Fruit fly (Drosophila melanogaster) whole organism, embryonic: ENCODE results near the gene CG44437.

Source experiments
- CG10979 ChIP-seq: fragments of 200-800 bp; sonication (Bioruptor generic); optimal IDR thresholded peaks from 2 replicates; lab custom pipeline; 2018; ENCODE audit warnings: missing biosample characterization, mild to moderate bottlenecking, missing genetic modification characterization, moderate library complexity
- CG11723 ChIP-seq: fragments of 200-800 bp; sonication (Bioruptor generic); optimal IDR thresholded peaks from 2 replicates; lab custom pipeline; 2017; ENCODE audit warnings: missing biosample characterization, mild to moderate bottlenecking, missing genetic modification characterization
- CG12071 ChIP-seq: fragments of 200-800 bp; sonication (Bioruptor generic); optimal IDR thresholded peaks from 3 replicates; lab custom pipeline; 2018; ENCODE audit warnings: missing biosample characterization, mild to moderate bottlenecking, missing genetic modification characterization
- CG15269 ChIP-seq: fragments of 200-800 bp; sonication (Bioruptor generic); optimal IDR thresholded peaks from 2 replicates; lab custom pipeline; 2018; ENCODE audit warnings: missing biosample characterization, mild to moderate bottlenecking, missing genetic modification characterization, moderate library complexity
- CG15479 ChIP-seq: fragments of 200-800 bp; sonication (Bioruptor generic); optimal IDR thresholded peaks from 3 replicates; lab custom pipeline; 2019; ENCODE audit warnings: missing biosample characterization, mild to moderate bottlenecking, missing genetic modification characterization, moderate library complexity
- CG2199 ChIP-seq: fragments of 200-800 bp; sonication (Bioruptor generic); IDR thresholded peaks from 3 replicates; pipeline ENCODE4 v1.3.6; 2022; ENCODE audit warnings: missing biosample characterization, missing genetic modification characterization
- CG3065 ChIP-seq: fragments of 200-800 bp; sonication (Bioruptor generic); optimal IDR thresholded peaks from 2 replicates; lab custom pipeline; 2016; ENCODE audit warnings: missing biosample characterization, missing genetic modification characterization
- CG32532 ChIP-seq: fragments of 200-800 bp; sonication (Bioruptor generic); IDR thresholded peaks from 2 replicates; pipeline ENCODE4 v1.3.6; 2022; ENCODE audit warnings: missing biosample characterization, missing genetic modification characterization
- CG3726 ChIP-seq: fragments of 200-800 bp; sonication (Bioruptor generic); IDR thresholded peaks from 3 replicates; pipeline ENCODE4, ENCODE4 v1.3.6; 2022; ENCODE audit warnings: missing biosample characterization, missing genetic modification characterization
- CG3995 ChIP-seq: fragments of 200-800 bp; sonication (Bioruptor generic); optimal IDR thresholded peaks from 3 replicates; lab custom pipeline; 2016; ENCODE audit warnings: missing biosample characterization, missing genetic modification characterization
- CG4360 ChIP-seq: fragments of 200-800 bp; sonication (Bioruptor generic); IDR thresholded peaks from 2 replicates; pipeline ENCODE4 v1.3.6; 2022; ENCODE audit warnings: missing biosample characterization, missing genetic modification characterization
- CG7372 ChIP-seq: fragments of 200-800 bp; sonication (Bioruptor generic); IDR thresholded peaks from 2 replicates; pipeline ENCODE4 v1.3.6; 2022; ENCODE audit warnings: missing biosample characterization, missing genetic modification characterization
- CG9932 ChIP-seq: fragments of 200-800 bp; sonication (Bioruptor generic); IDR thresholded peaks from 2 replicates; pipeline ENCODE4 v1.3.6; 2022; ENCODE audit warnings: missing biosample characterization, missing genetic modification characterization
- Doc2 ChIP-seq: fragments of 200-800 bp; sonication (Bioruptor generic); IDR thresholded peaks from 2 replicates; pipeline ENCODE4 v1.3.6; 2022; ENCODE audit warnings: missing biosample characterization, missing genetic modification characterization
- GATAe ChIP-seq: fragments of 200-800 bp; sonication (Bioruptor generic); conservative IDR thresholded peaks from 2 replicates; pipeline ENCODE4 v1.3.6; 2022; ENCODE audit warnings: missing biosample characterization, missing genetic modification characterization
- H2.0 ChIP-seq: fragments of 200-800 bp; sonication (Bioruptor generic); IDR thresholded peaks from 2 replicates; pipeline ENCODE4 v1.3.6; 2022; ENCODE audit warnings: missing biosample characterization, missing genetic modification characterization
- HHEX ChIP-seq: fragments of 200-800 bp; sonication (Bioruptor generic); optimal IDR thresholded peaks from 3 replicates; lab custom pipeline; 2017; ENCODE audit warnings: missing biosample characterization, mild to moderate bottlenecking, missing genetic modification characterization, missing genetic modification reagents
- Hand ChIP-seq: fragments of 200-800 bp; sonication (Bioruptor generic); optimal IDR thresholded peaks from 2 replicates; lab custom pipeline; 2017; ENCODE audit warnings: mild to moderate bottlenecking, missing biosample characterization, missing genetic modification reagents, missing genetic modification characterization
- Hr78 ChIP-seq, 2 experiments: fragments of 200-800 bp in 1 of 2; fragments of >200 bp in 1 of 2; sonication (Bioruptor generic) in 1 of 2; optimal IDR thresholded peaks; 2 replicates each; lab custom pipeline; 2017 to 2019; ENCODE audit warnings: missing biosample characterization in 2 of 2, missing genetic modification characterization in 2 of 2, mild to moderate bottlenecking in 1 of 2, moderate library complexity in 1 of 2
- MESR4 ChIP-seq: fragments of 200-800 bp; sonication (Bioruptor generic); optimal IDR thresholded peaks from 2 replicates; lab custom pipeline; 2018; ENCODE audit warnings: missing biosample characterization, mild to moderate bottlenecking, missing genetic modification characterization, moderate library complexity
- NfI ChIP-seq: fragments of 200-800 bp; sonication (Bioruptor generic); optimal IDR thresholded peaks from 3 replicates; lab custom pipeline; 2018; ENCODE audit warnings: missing biosample characterization, mild to moderate bottlenecking, missing genetic modification characterization, moderate library complexity
- Side ChIP-seq: fragments of 200-800 bp; sonication (Bioruptor generic); optimal IDR thresholded peaks from 2 replicates; lab custom pipeline; 2016; ENCODE audit warnings: missing biosample characterization, missing genetic modification characterization
- Tbp ChIP-seq: fragments of >200 bp; optimal IDR thresholded peaks from 2 replicates; lab custom pipeline; 2018; ENCODE audit warnings: missing biosample characterization, missing genetic modification characterization
- bsh ChIP-seq, 2 experiments: fragments of 200-800 bp; sonication (Bioruptor generic); optimal IDR thresholded peaks; 2 replicates each; lab custom pipeline; 2017 to 2018; ENCODE audit warnings: mild to moderate bottlenecking in 2 of 2, missing biosample characterization in 2 of 2, missing genetic modification characterization in 2 of 2, moderate library complexity in 1 of 2
- dysf ChIP-seq: fragments of 200-800 bp; sonication (Bioruptor generic); IDR thresholded peaks from 3 replicates; pipeline ENCODE4 v1.3.6; 2022; ENCODE audit warnings: missing biosample characterization, missing genetic modification characterization
- fd64A ChIP-seq: fragments of 200-800 bp; sonication (Bioruptor generic); optimal IDR thresholded peaks from 3 replicates; lab custom pipeline; 2018; ENCODE audit warnings: missing biosample characterization, mild to moderate bottlenecking, missing genetic modification characterization
- fd96Cb ChIP-seq: fragments of 200-800 bp; sonication (Bioruptor generic); optimal IDR thresholded peaks from 2 replicates; lab custom pipeline; 2018; ENCODE audit warnings: missing biosample characterization, mild to moderate bottlenecking, missing genetic modification characterization, moderate library complexity
- grn ChIP-seq: fragments of 200-800 bp; sonication (Bioruptor generic); optimal IDR thresholded peaks from 3 replicates; lab custom pipeline; 2017; ENCODE audit warnings: missing biosample characterization, missing genetic modification characterization
- kay ChIP-seq: fragments of 200-800 bp; sonication (Bioruptor generic); optimal IDR thresholded peaks from 2 replicates; lab custom pipeline; 2016; ENCODE audit warnings: missing biosample characterization, missing genetic modification characterization
- lbe ChIP-seq: fragments of 200-800 bp; sonication (Bioruptor generic); optimal IDR thresholded peaks from 2 replicates; lab custom pipeline; 2016; ENCODE audit warnings: missing biosample characterization, mild to moderate bottlenecking, missing genetic modification characterization
- otp ChIP-seq: fragments of 200-800 bp; sonication (Bioruptor generic); IDR thresholded peaks from 3 replicates; pipeline ENCODE4, ENCODE4 v1.3.6; 2022; ENCODE audit warnings: missing biosample characterization, missing genetic modification characterization
- sens ChIP-seq: fragments of 200-800 bp; sonication (Bioruptor generic); peaks from one replicate; lab custom pipeline; 2016; ENCODE audit warnings: missing biosample characterization, missing genetic modification characterization
- sqz ChIP-seq: fragments of 200-800 bp; sonication (Bioruptor generic); optimal IDR thresholded peaks from 3 replicates; lab custom pipeline; 2018; ENCODE audit warnings: missing biosample characterization, mild to moderate bottlenecking, missing genetic modification characterization
- tll ChIP-seq, 2 experiments: fragments of 200-800 bp in 1 of 2; fragments of >200 bp in 1 of 2; sonication (Bioruptor generic) in 1 of 2; optimal IDR thresholded peaks; 2 replicates each; lab custom pipeline; 2017 to 2019; ENCODE audit warnings: missing biosample characterization in 2 of 2, missing genetic modification characterization in 2 of 2, mild to moderate bottlenecking in 1 of 2, moderate library complexity in 1 of 2
- trh ChIP-seq: fragments of 200-800 bp; sonication (Bioruptor generic); optimal IDR thresholded peaks from 2 replicates; lab custom pipeline; 2016; ENCODE audit warnings: missing biosample characterization, missing genetic modification characterization
- twi ChIP-seq: fragments of 200-800 bp; optimal IDR thresholded peaks from 2 replicates; lab custom pipeline; 2019; ENCODE audit warnings: missing biosample characterization, mild to moderate bottlenecking, missing genetic modification characterization, moderate library complexity
- vvl ChIP-seq: fragments of 200-800 bp; sonication (Bioruptor generic); IDR thresholded peaks from 2 replicates; pipeline ENCODE4 v1.3.6; 2022; ENCODE audit warnings: missing biosample characterization, missing genetic modification characterization
- zen ChIP-seq: fragments of 200-800 bp; sonication (Bioruptor generic); optimal IDR thresholded peaks from 3 replicates; lab custom pipeline; 2018; ENCODE audit warnings: missing biosample characterization, mild to moderate bottlenecking, missing genetic modification characterization, moderate library complexity

Gene CG44437

dm6 chrX:13230974-13231373 lies 28.9 kb upstream of the CG44437 start (continued):
- TF ChIP-seq CG3065 (GFP tag; lab: Kevin White, UChicago) (peak; percentile 37), NfI (GFP tag; lab: Kevin White, UChicago) (no peak), Hr78 (GFP tag; optimal IDR thresholded peaks at IDR 0.05; lab: Kevin White, UChicago) (peak in 1 of 2 experiments; percentile 36)
- TF ChIP-seq, all 482 proteins: peak for 13

- TF ChIP-seq HHEX (GFP tag; lab: Kevin White, UChicago) (no peak), CG15479 (peak; percentile 83), CG3065 (GFP tag; lab: Kevin White, UChicago) (no peak), CG7372 (GFP tag; lab: Robert Waterston, UW) (no peak), zen (tag; lab: Kevin White, UChicago) (peak; percentile 72), twi (tag; lab: Kevin White, UChicago) (peak; percentile 2), CG12071 (GFP tag; lab: Kevin White, UChicago) (no peak), dysf (GFP tag; lab: Robert Waterston, UW) (0 out of 3 replicates have a peak, but pooled peaks have one; percentile 24), grn (GFP tag; lab: Kevin White, UChicago) (peak; percentile 22), CG10979 (tag; lab: Kevin White, UChicago) (no peak), CG11723 (GFP tag; lab: Kevin White, UChicago) (no peak), CG3726 (GFP tag; lab: Robert Waterston, UW) (no peak), CG2199 (GFP tag; lab: Robert Waterston, UW) (no peak), tll (GFP tag; optimal IDR thresholded peaks at IDR 0.05; lab: Kevin White, UChicago) (peak in 1 of 2 experiments; percentile 84), CG32532 (GFP tag; lab: Robert Waterston, UW) (no peak), CG4360 (GFP tag; lab: Robert Waterston, UW) (no peak), fd96Cb (tag; lab: Kevin White, UChicago) (no peak)
Observed at dm6 chrX:13229824-13230223, 27.8 kb upstream of the CG44437 start.

DNA sequence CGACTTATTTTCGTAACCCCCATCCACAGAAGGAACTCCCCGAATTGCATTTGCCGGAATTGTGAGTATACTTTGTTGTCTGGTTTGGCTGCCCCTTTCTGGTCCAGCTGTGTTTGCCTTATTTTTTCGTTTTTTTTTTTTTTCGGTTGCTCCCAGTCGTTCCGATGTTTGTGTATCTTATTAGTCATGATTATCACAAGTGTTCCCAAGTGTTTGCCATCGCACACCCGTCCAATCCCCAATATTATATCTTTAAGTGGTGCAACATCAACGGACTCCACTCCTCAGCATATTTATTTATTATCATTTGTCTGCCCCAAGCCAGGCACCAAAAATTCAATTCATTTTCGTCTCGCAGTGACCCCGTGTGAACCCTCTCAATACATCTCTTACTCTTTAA lies 27.2 kb upstream of the CG44437 start:
- TF ChIP-seq GATAe (no peak), CG9932 (GFP tag; lab: Robert Waterston, UW) (no peak), CG15269 (tag; lab: Kevin White, UChicago) (no peak), trh (no peak), Hand (GFP tag; lab: Kevin White, UChicago) (no peak), Doc2 (no peak), Hr78 (GFP tag; optimal IDR thresholded peaks at IDR 0.05; lab: Kevin White, UChicago) (peak in 1 of 2 experiments; percentile 43), otp (GFP tag; lab: Robert Waterston, UW) (no peak), Side (no peak), kay (no peak), vvl (GFP tag; lab: Robert Waterston, UW) (peak; percentile 15; the same call in 1 of the 2 replicates), H2.0 (no peak), lbe (GFP tag; lab: Kevin White, UChicago) (peak; percentile 7), sens (GFP tag; lab: Kevin White, UChicago) (peak; percentile 76), CG3995 (GFP tag; lab: Kevin White, UChicago) (no peak), fd64A (GFP tag; lab: Kevin White, UChicago) (no peak), sqz (GFP tag; lab: Kevin White, UChicago) (peak; percentile 28), MESR4 (GFP tag; lab: Kevin White, UChicago) (no peak), bsh (GFP tag; optimal IDR thresholded peaks at IDR 0.05; lab: Kevin White, UChicago) (no peak), Tbp (no peak)
